Fruit fly (Drosophila melanogaster) whole organism, pupa: Measurements from ENCODE around the gene Pep.

Experiments
- CG10348 ChIP-seq: fragments of 200-800 bp; sonication (Bioruptor generic); IDR thresholded peaks from 2 replicates; pipeline ENCODE4 v1.3.6; 2022; ENCODE audit warnings: missing biosample characterization, missing genetic modification characterization
- CG14655 ChIP-seq: fragments of 200-800 bp; sonication (Bioruptor generic); optimal IDR thresholded peaks from 3 replicates; lab custom pipeline; 2017; ENCODE audit warnings: mild to moderate bottlenecking, missing biosample characterization, missing genetic modification reagents, missing genetic modification characterization
- CG15710 ChIP-seq: fragments of 200-800 bp; sonication (Bioruptor generic); optimal IDR thresholded peaks from 2 replicates; lab custom pipeline; 2018; ENCODE audit warnings: missing biosample characterization, mild to moderate bottlenecking, missing genetic modification characterization, moderate library complexity
- CG17806 ChIP-seq: fragments of 200-800 bp; sonication (Bioruptor generic); optimal IDR thresholded peaks from 2 replicates; lab custom pipeline; 2018; ENCODE audit warnings: missing biosample characterization, mild to moderate bottlenecking, missing genetic modification characterization, moderate library complexity
- CG32121 ChIP-seq: fragments of 200-800 bp; sonication (Bioruptor generic); IDR thresholded peaks from 2 replicates; pipeline ENCODE4 v1.3.6; 2022; ENCODE audit warnings: missing biosample characterization, missing genetic modification characterization
- CG34367 ChIP-seq: fragments of 200-800 bp; sonication (Bioruptor generic); optimal IDR thresholded peaks from 2 replicates; lab custom pipeline; 2018; ENCODE audit warnings: missing biosample characterization, mild to moderate bottlenecking, missing genetic modification characterization
- CG4496 ChIP-seq: fragments of 200-800 bp; sonication (Bioruptor generic); IDR thresholded peaks from 3 replicates; pipeline ENCODE4 v1.3.6; 2022; ENCODE audit warnings: missing biosample characterization, missing genetic modification characterization
- CG8159 ChIP-seq: fragments of 200-800 bp; sonication (Bioruptor generic); optimal IDR thresholded peaks from 3 replicates; lab custom pipeline; 2018; ENCODE audit warnings: missing biosample characterization, mild to moderate bottlenecking, missing genetic modification characterization, moderate library complexity
- CG8301 ChIP-seq: fragments of 200-800 bp; sonication (Bioruptor generic); optimal IDR thresholded peaks from 2 replicates; lab custom pipeline; 2018; ENCODE audit warnings: missing biosample characterization, mild to moderate bottlenecking, missing genetic modification characterization
- CG9948 ChIP-seq: fragments of 200-800 bp; sonication (Bioruptor generic); optimal IDR thresholded peaks from 2 replicates; lab custom pipeline; 2018; ENCODE audit warnings: missing biosample characterization, mild to moderate bottlenecking, missing genetic modification characterization, moderate library complexity
- Ets98B ChIP-seq: fragments of 200-800 bp; sonication (Bioruptor generic); IDR thresholded peaks from 2 replicates; pipeline ENCODE4 v1.3.6; 2022; ENCODE audit warnings: missing biosample characterization, missing genetic modification characterization
- Pif1B ChIP-seq: fragments of 200-800 bp; sonication (Bioruptor generic); optimal IDR thresholded peaks from 3 replicates; lab custom pipeline; 2016; ENCODE audit warnings: missing biosample characterization, missing genetic modification characterization
- Snoo ChIP-seq: fragments of 200-800 bp; sonication (Bioruptor generic); optimal IDR thresholded peaks from 3 replicates; lab custom pipeline; 2017; ENCODE audit warnings: missing biosample characterization, mild to moderate bottlenecking, missing genetic modification characterization, inconsistent platforms
- gl ChIP-seq: fragments of 200-800 bp; sonication (Bioruptor generic); optimal IDR thresholded peaks from 2 replicates; lab custom pipeline; 2018; ENCODE audit warnings: missing biosample characterization, mild to moderate bottlenecking, missing genetic modification characterization

The Pep gene

dm6 chr3L:17590049-17590448 lies 54.8 kb downstream of the Pep start:
- TF ChIP-seq CG15710 (tag; lab: Kevin White, UChicago) (peak; percentile 22), CG8301 (tag; lab: Kevin White, UChicago) (peak; percentile 29), Ets98B (GFP tag; lab: Robert Waterston, UW) (no peak), CG8159 (peak; percentile 59), CG34367 (tag; lab: Kevin White, UChicago) (peak; percentile 18), CG14655 (GFP tag; lab: Kevin White, UChicago) (peak; percentile 41), CG9948 (tag; lab: Kevin White, UChicago) (peak; percentile 50), gl (peak; percentile 19), CG17806 (peak; percentile 45), Pif1B (no peak), CG4496 (GFP tag; lab: Robert Waterston, UW) (no peak)

DNA sequence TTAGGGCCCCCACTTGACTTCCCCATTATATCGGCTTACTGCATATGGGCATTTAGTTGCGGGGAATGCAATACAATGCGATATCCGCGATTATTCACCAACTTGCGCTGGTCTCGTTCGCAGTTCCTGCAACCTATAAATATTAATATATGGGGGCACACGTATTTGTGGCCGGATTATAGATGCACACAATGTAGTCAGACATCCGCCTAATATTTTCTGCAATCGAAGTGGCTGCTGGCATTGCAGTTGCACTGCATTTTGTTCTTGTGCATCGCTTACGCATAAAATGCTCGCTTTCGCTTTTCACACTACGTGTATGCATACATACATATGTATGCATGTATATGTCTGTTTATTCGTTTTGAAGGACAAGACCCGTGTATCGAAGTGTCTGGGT lies 56.1 kb downstream of the Pep start:
- TF ChIP-seq CG8159 = no peak
- no peak for TF ChIP-seq CG8301 (tag; lab: Kevin White, UChicago)
- TF ChIP-seq Snoo = no peak
- TF ChIP-seq CG9948 (tag; lab: Kevin White, UChicago) = no peak
- no peak for TF ChIP-seq gl
- TF ChIP-seq CG34367 (tag; lab: Kevin White, UChicago) = no peak
- no peak for TF ChIP-seq CG32121 (GFP tag; lab: Robert Waterston, UW)
- TF ChIP-seq CG10348 (GFP tag; lab: Robert Waterston, UW) = no peak
- TF ChIP-seq CG15710 (tag; lab: Kevin White, UChicago) = no peak
- TF ChIP-seq, all 21 proteins: peak for 0
